Worm (Caenorhabditis elegans): ENCODE measurements around the gene F55A4.3.

- TF ChIP-seq lin-39 (tag; optimal IDR thresholded peaks at IDR 0.05) (peak; percentile 89), R02D3.7 (tag; optimal IDR thresholded peaks at IDR 0.05) (no peak), ztf-11 (tag; optimal IDR thresholded peaks at IDR 0.05) (no peak), mdl-1 (tag; optimal IDR thresholded peaks at IDR 0.05) (no peak), pqm-1 (tag; optimal IDR thresholded peaks at IDR 0.05) (no peak), elt-1 (tag; optimal IDR thresholded peaks at IDR 0.05) (no peak), fkh-10 (GFP tag; optimal IDR thresholded peaks at IDR 0.05) (peak; percentile 1), ceh-16 (tag; optimal IDR thresholded peaks at IDR 0.05) (no peak), ceh-82 (tag; optimal IDR thresholded peaks at IDR 0.05) (no peak), sea-2 (GFP tag; optimal IDR thresholded peaks at IDR 0.05) (no peak), ceh-9 (tag; optimal IDR thresholded peaks at IDR 0.05) (no peak), unc-62 (GFP tag; optimal IDR thresholded peaks at IDR 0.05) (no peak)
These were observed 3.0 kb downstream of the F55A4.3 start for ce11 chrX:1021835-1022311.

Measured in whole organism, L3 larva.